Fruit fly (Drosophila melanogaster) whole organism: ENCODE data around the gene CG7275.

Experiments
- CG8478 ChIP-seq: fragments of >200 bp; optimal IDR thresholded peaks from 2 replicates; lab custom pipeline; 2018; ENCODE audit warnings: inconsistent platforms
- Dll ChIP-seq: fragments of >200 bp; optimal IDR thresholded peaks from 2 replicates; lab custom pipeline; 2017
- EcR ChIP-seq, 2 experiments: fragments of >200 bp; optimal IDR thresholded peaks; 2 replicates each; lab custom pipeline; 2017; ENCODE audit warnings: missing biosample characterization in 2 of 2, missing genetic modification characterization in 2 of 2, missing genetic modification reagents in 2 of 2
- pan ChIP-seq: fragments of >200 bp; optimal IDR thresholded peaks from 2 replicates; lab custom pipeline; 2017
- psq ChIP-seq: fragments of >200 bp; optimal IDR thresholded peaks from 2 replicates; lab custom pipeline; 2017
- usp ChIP-seq: fragments of >200 bp; optimal IDR thresholded peaks from 2 replicates; lab custom pipeline; 2017; ENCODE audit warnings: missing biosample characterization, missing genetic modification characterization, mixed read lengths

CG7275 gene

dm6 chr3L:15528096-15528495 lies 29.3 kb downstream of the CG7275 start, which contains the start of gene CG42728:
TSS of gene CG42728 (minus strand) at chr3L:15528196.
- TF ChIP-seq psq (no peak), usp (GFP tag; lab: Kevin White, UChicago) (no peak), Dll (no peak), EcR (GFP tag; optimal IDR thresholded peaks at IDR 0.05; lab: Kevin White, UChicago) (no peak), CG8478 (lab: Kevin White, UChicago) (no peak), pan (lab: Kevin White, UChicago) (no peak)

dm6 chr3L:15529143-15529542 lies 30.4 kb downstream of the CG7275 start, which contains the start of gene obst-H:
TSS of gene obst-H (minus strand) at chr3L:15529243.
- TF ChIP-seq EcR (GFP tag; optimal IDR thresholded peaks at IDR 0.05; lab: Kevin White, UChicago) (no peak), CG8478 (lab: Kevin White, UChicago) (no peak), usp (GFP tag; lab: Kevin White, UChicago) (no peak), Dll (no peak), pan (lab: Kevin White, UChicago) (no peak), psq (no peak)

dm6 chr3L:15530071-15530470 lies 31.3 kb downstream of the CG7275 start:
- TF ChIP-seq usp (GFP tag; lab: Kevin White, UChicago), result no peak
- TF ChIP-seq pan (lab: Kevin White, UChicago), result no peak
- TF ChIP-seq EcR (GFP tag; optimal IDR thresholded peaks at IDR 0.05; lab: Kevin White, UChicago), result no peak
- no peak for TF ChIP-seq psq

- TF ChIP-seq usp (GFP tag; lab: Kevin White, UChicago) (no peak), CG8478 (lab: Kevin White, UChicago) (no peak), pan (lab: Kevin White, UChicago) (no peak), Dll (no peak), psq (no peak), EcR (GFP tag; optimal IDR thresholded peaks at IDR 0.05; lab: Kevin White, UChicago) (no peak)
Observed at dm6 chr3L:15530638-15531225, 32.0 kb downstream of the CG7275 start.

dm6 chr3L:15531423-15532325 lies 32.9 kb downstream of the CG7275 start, which contains the start of gene CG43248:
TSS of gene CG43248 (minus strand) at chr3L:15531473.
- TF ChIP-seq usp (GFP tag; lab: Kevin White, UChicago) (no peak), pan (lab: Kevin White, UChicago) (no peak), EcR (GFP tag; optimal IDR thresholded peaks at IDR 0.05; lab: Kevin White, UChicago) (no peak), Dll (no peak), psq (no peak), CG8478 (lab: Kevin White, UChicago) (no peak)

- TF ChIP-seq EcR (GFP tag; optimal IDR thresholded peaks at IDR 0.05; lab: Kevin White, UChicago) (peak in 1 of 2 experiments; percentile 39), Dll (no peak)
Observed at dm6 chr3L:15532368-15533030, 33.7 kb downstream of the CG7275 start.

- no peak for TF ChIP-seq usp (GFP tag; lab: Kevin White, UChicago)
- no peak for TF ChIP-seq EcR (GFP tag; optimal IDR thresholded peaks at IDR 0.05; lab: Kevin White, UChicago)
- TF ChIP-seq CG8478 (lab: Kevin White, UChicago), result no peak
- no peak for TF ChIP-seq Dll
- no peak for TF ChIP-seq pan (lab: Kevin White, UChicago)
- TF ChIP-seq psq, result no peak
Observed at dm6 chr3L:15533402-15534129, 34.8 kb downstream of the CG7275 start.

- TF ChIP-seq psq (no peak), pan (lab: Kevin White, UChicago) (peak; percentile 98), EcR (GFP tag; optimal IDR thresholded peaks at IDR 0.05; lab: Kevin White, UChicago) (peak in 1 of 2 experiments; percentile 12), usp (GFP tag; lab: Kevin White, UChicago) (no peak), CG8478 (lab: Kevin White, UChicago) (no peak), Dll (no peak)
Observed at dm6 chr3L:15534274-15535227, 35.8 kb downstream of the CG7275 start.

dm6 chr3L:15535228-15535598 lies 36.5 kb downstream of the CG7275 start, which contains the start of gene CrebA:
TSS of gene CrebA (plus strand) at chr3L:15535395.
- TF ChIP-seq EcR (GFP tag; optimal IDR thresholded peaks at IDR 0.05; lab: Kevin White, UChicago) (no peak), CG8478 (lab: Kevin White, UChicago) (no peak)

dm6 chr3L:15535800-15536225 lies 37.1 kb downstream of the CG7275 start:
- TF ChIP-seq usp (GFP tag; lab: Kevin White, UChicago), result no peak
- no peak for TF ChIP-seq psq
- TF ChIP-seq pan (lab: Kevin White, UChicago), result no peak
